Fruit fly (Drosophila melanogaster) whole organism, embryonic: ENCODE results near the gene Crg-1.

Experiments used
- CG10959 ChIP-seq: fragments of 200-800 bp; sonication (Bioruptor generic); IDR thresholded peaks from 2 replicates; pipeline ENCODE4 v1.3.6; 2022; ENCODE audit warnings: missing biosample characterization, missing genetic modification characterization
- CG11398 ChIP-seq: fragments of 200-800 bp; sonication (Bioruptor generic); optimal IDR thresholded peaks from 2 replicates; lab custom pipeline; 2016; ENCODE audit warnings: missing biosample characterization, missing genetic modification characterization
- CG12744 ChIP-seq: fragments of 200-800 bp; sonication (Bioruptor generic); optimal IDR thresholded peaks from 2 replicates; lab custom pipeline; 2016; ENCODE audit warnings: missing biosample characterization, missing genetic modification characterization
- CG15696 ChIP-seq: fragments of 200-800 bp; sonication (Bioruptor generic); optimal IDR thresholded peaks from 2 replicates; lab custom pipeline; 2019; ENCODE audit warnings: missing biosample characterization, mild to moderate bottlenecking, missing genetic modification characterization, moderate library complexity
- CG1603 ChIP-seq: fragments of 200-800 bp; sonication (Bioruptor generic); optimal IDR thresholded peaks from 2 replicates; lab custom pipeline; 2019; ENCODE audit warnings: missing biosample characterization, mild to moderate bottlenecking, missing genetic modification characterization, moderate library complexity
- CG17359 ChIP-seq: fragments of 200-800 bp; sonication (Bioruptor generic); optimal IDR thresholded peaks from 3 replicates; lab custom pipeline; 2018; ENCODE audit warnings: missing biosample characterization, mild to moderate bottlenecking, missing genetic modification characterization, moderate library complexity
- CG17612 ChIP-seq: fragments of 200-800 bp; sonication (Bioruptor generic); IDR thresholded peaks from 2 replicates; pipeline ENCODE4 v1.3.6; 2022; ENCODE audit warnings: missing biosample characterization, missing genetic modification characterization
- CG17829 ChIP-seq: fragments of 200-800 bp; optimal IDR thresholded peaks from 2 replicates; lab custom pipeline; 2019; ENCODE audit warnings: missing biosample characterization, mild to moderate bottlenecking, missing genetic modification characterization, moderate library complexity
- CG18262 ChIP-seq: fragments of 200-800 bp; optimal IDR thresholded peaks from 3 replicates; lab custom pipeline; 2019; ENCODE audit warnings: missing biosample characterization, mild to moderate bottlenecking, missing genetic modification characterization, moderate library complexity
- CG18476 ChIP-seq: fragments of 200-800 bp; sonication (Bioruptor generic); optimal IDR thresholded peaks from 2 replicates; lab custom pipeline; 2016; ENCODE audit warnings: missing biosample characterization, mild to moderate bottlenecking, missing genetic modification characterization
- CG2712 ChIP-seq: fragments of 200-800 bp; optimal IDR thresholded peaks from 3 replicates; lab custom pipeline; 2019; ENCODE audit warnings: missing biosample characterization, mild to moderate bottlenecking, missing genetic modification characterization, moderate library complexity
- CG4404 ChIP-seq: fragments of 200-800 bp; sonication (Bioruptor generic); IDR thresholded peaks from 2 replicates; pipeline ENCODE4 v1.3.6; 2022; ENCODE audit warnings: missing biosample characterization, missing genetic modification characterization
- CG4730 ChIP-seq: fragments of 200-800 bp; sonication (Bioruptor generic); IDR thresholded peaks from 2 replicates; pipeline ENCODE4 v1.3.6; 2022; ENCODE audit warnings: missing biosample characterization, missing genetic modification characterization
- CG8089 ChIP-seq: fragments of 200-800 bp; sonication (Bioruptor generic); optimal IDR thresholded peaks from 3 replicates; lab custom pipeline; 2016; ENCODE audit warnings: missing biosample characterization, missing genetic modification characterization
- CG8478 ChIP-seq: fragments of >200 bp; optimal IDR thresholded peaks from 2 replicates; lab custom pipeline; 2018
- CG8944 ChIP-seq: fragments of 200-800 bp; sonication (Bioruptor generic); optimal IDR thresholded peaks from 3 replicates; lab custom pipeline; 2016; ENCODE audit warnings: missing biosample characterization, missing genetic modification characterization
- CG9727 ChIP-seq: fragments of 200-800 bp; sonication (Bioruptor generic); optimal IDR thresholded peaks from 3 replicates; lab custom pipeline; 2017; ENCODE audit warnings: missing biosample characterization, mild to moderate bottlenecking, missing genetic modification characterization
- Ets65A ChIP-seq: fragments of 200-800 bp; sonication (Bioruptor generic); peaks from one replicate; lab custom pipeline; 2016; ENCODE audit warnings: missing biosample characterization, missing genetic modification characterization
- Fer3 ChIP-seq: fragments of 200-800 bp; sonication (Bioruptor generic); optimal IDR thresholded peaks from 2 replicates; lab custom pipeline; 2018; ENCODE audit warnings: missing biosample characterization, mild to moderate bottlenecking, missing genetic modification characterization, moderate library complexity
- MESR4 ChIP-seq: fragments of 200-800 bp; sonication (Bioruptor generic); optimal IDR thresholded peaks from 2 replicates; lab custom pipeline; 2018; ENCODE audit warnings: missing biosample characterization, mild to moderate bottlenecking, missing genetic modification characterization, moderate library complexity
- Med ChIP-seq: fragments of 200-800 bp; sonication (Bioruptor generic); peaks from one replicate; lab custom pipeline; 2016; ENCODE audit warnings: missing biosample characterization, missing genetic modification characterization, mild to moderate bottlenecking, inconsistent platforms, moderate library complexity
- Mrtf ChIP-seq: fragments of 200-800 bp; sonication (Bioruptor generic); IDR thresholded peaks from 3 replicates; pipeline ENCODE4 v1.3.6; 2022; ENCODE audit warnings: missing biosample characterization, missing genetic modification characterization
- Neu2 ChIP-seq: fragments of 200-800 bp; sonication (Bioruptor generic); optimal IDR thresholded peaks from 3 replicates; lab custom pipeline; 2016; ENCODE audit warnings: missing biosample characterization, missing genetic modification characterization, borderline replicate concordance
- Optix ChIP-seq: fragments of 200-800 bp; sonication (Bioruptor generic); IDR thresholded peaks from 3 replicates; pipeline ENCODE4 v1.3.6; 2022; ENCODE audit warnings: missing biosample characterization, missing genetic modification characterization
- Pdp1 ChIP-seq, 2 experiments: fragments of 200-800 bp; sonication (Bioruptor generic); optimal IDR thresholded peaks; 3 replicates each; lab custom pipeline; 2016; ENCODE audit warnings: missing biosample characterization in 2 of 2, missing genetic modification characterization in 2 of 2, mild to moderate bottlenecking in 1 of 2, moderate library complexity in 1 of 2
- Sox100B ChIP-seq: fragments of 200-800 bp; sonication (Bioruptor generic); optimal IDR thresholded peaks from 3 replicates; lab custom pipeline; 2018; ENCODE audit warnings: missing biosample characterization, mild to moderate bottlenecking, missing genetic modification characterization
- Xrp1 ChIP-seq: fragments of 200-800 bp; sonication (Bioruptor generic); IDR thresholded peaks from 2 replicates; pipeline ENCODE4 v1.3.6; 2022; ENCODE audit warnings: missing biosample characterization, missing genetic modification characterization
- chif ChIP-seq, 2 experiments: fragments of 200-800 bp; sonication (Bioruptor generic); optimal IDR thresholded peaks; 3 replicates each; lab custom pipeline; 2016; ENCODE audit warnings: missing biosample characterization in 2 of 2, missing genetic modification characterization in 2 of 2
- ci ChIP-seq: fragments of 200-800 bp; sonication (Bioruptor generic); IDR thresholded peaks from 3 replicates; pipeline ENCODE4 v1.3.6; 2022; ENCODE audit warnings: missing biosample characterization, missing genetic modification characterization
- dmrt11E ChIP-seq: fragments of 200-800 bp; sonication (Bioruptor generic); optimal IDR thresholded peaks from 3 replicates; lab custom pipeline; 2018; ENCODE audit warnings: missing biosample characterization, mild to moderate bottlenecking, missing genetic modification characterization, moderate library complexity
- fu2 ChIP-seq: fragments of 200-800 bp; sonication (Bioruptor generic); optimal IDR thresholded peaks from 2 replicates; lab custom pipeline; 2016; ENCODE audit warnings: missing biosample characterization, missing genetic modification characterization
- gem ChIP-seq: fragments of 200-800 bp; sonication (Bioruptor generic); optimal IDR thresholded peaks from 2 replicates; lab custom pipeline; 2019; ENCODE audit warnings: missing biosample characterization, mild to moderate bottlenecking, missing genetic modification characterization, moderate library complexity
- grn ChIP-seq: fragments of 200-800 bp; sonication (Bioruptor generic); optimal IDR thresholded peaks from 3 replicates; lab custom pipeline; 2017; ENCODE audit warnings: missing biosample characterization, missing genetic modification characterization
- hb ChIP-seq: fragments of 200-800 bp; sonication (Bioruptor generic); IDR thresholded peaks from 3 replicates; pipeline ENCODE4 v1.3.6; 2022; ENCODE audit warnings: missing biosample characterization, missing genetic modification characterization; ENCODE audit not compliant: partially characterized antibody
- kni ChIP-seq: fragments of 200-800 bp; sonication (Bioruptor generic); optimal IDR thresholded peaks from 3 replicates; lab custom pipeline; 2017; ENCODE audit warnings: mild to moderate bottlenecking, missing biosample characterization, missing genetic modification reagents, missing genetic modification characterization
- phol ChIP-seq: fragments of 200-800 bp; sonication (Bioruptor generic); optimal IDR thresholded peaks from 3 replicates; lab custom pipeline; 2018; ENCODE audit warnings: missing biosample characterization, mild to moderate bottlenecking, missing genetic modification characterization, moderate library complexity
- prd ChIP-seq, 3 experiments: fragments of >200 bp in 2 of 3; fragments of 200-800 bp in 1 of 3; sonication (Bioruptor generic) in 1 of 3; optimal IDR thresholded peaks in 2 of 3; IDR thresholded peaks in 1 of 3; 2 replicates in 2 of 3; 3 replicates in 1 of 3; pipeline versions ENCODE4 v1.3.6 to Lab custom; 2017 to 2022; ENCODE audit warnings: missing biosample characterization in 1 of 3, missing genetic modification characterization in 1 of 3
- ro ChIP-seq: fragments of 200-800 bp; sonication (Bioruptor generic); IDR thresholded peaks from 2 replicates; pipeline ENCODE4 v1.3.6; 2022; ENCODE audit warnings: missing biosample characterization, missing genetic modification characterization
- scrt ChIP-seq: fragments of 200-800 bp; sonication (Bioruptor generic); optimal IDR thresholded peaks from 2 replicates; lab custom pipeline; 2018; ENCODE audit warnings: missing biosample characterization, mild to moderate bottlenecking, missing genetic modification characterization, moderate library complexity
- sens ChIP-seq: fragments of 200-800 bp; sonication (Bioruptor generic); peaks from one replicate; lab custom pipeline; 2016; ENCODE audit warnings: missing biosample characterization, missing genetic modification characterization
- twi ChIP-seq: fragments of 200-800 bp; optimal IDR thresholded peaks from 2 replicates; lab custom pipeline; 2019; ENCODE audit warnings: missing biosample characterization, mild to moderate bottlenecking, missing genetic modification characterization, moderate library complexity
- zen ChIP-seq: fragments of 200-800 bp; sonication (Bioruptor generic); optimal IDR thresholded peaks from 3 replicates; lab custom pipeline; 2018; ENCODE audit warnings: missing biosample characterization, mild to moderate bottlenecking, missing genetic modification characterization, moderate library complexity
- zf30C ChIP-seq: fragments of 200-800 bp; sonication (Bioruptor generic); optimal IDR thresholded peaks from 3 replicates; lab custom pipeline; 2018; ENCODE audit warnings: missing biosample characterization, mild to moderate bottlenecking, missing genetic modification characterization
- zfh1 ChIP-seq: fragments of 200-800 bp; sonication (Bioruptor generic); IDR thresholded peaks from 3 replicates; pipeline ENCODE4 v1.3.6; 2022; ENCODE audit warnings: missing biosample characterization, missing genetic modification characterization

Gene Crg-1

dm6 chrX:3837628-3838027, 44.6 kb downstream of the Crg-1 start:
- peak; percentile 23; the same call in 1 of the 2 replicates for TF ChIP-seq CG4404 (GFP tag; lab: Robert Waterston, UW)
- no peak for TF ChIP-seq scrt (GFP tag; lab: Kevin White, UChicago)
- peak; percentile 6 for TF ChIP-seq phol (tag; lab: Kevin White, UChicago)
- peak; percentile 3 for TF ChIP-seq CG1603 (tag; lab: Kevin White, UChicago)
- no peak for TF ChIP-seq hb
- peak; percentile 2 for TF ChIP-seq CG18262
- peak in 1 of 2 experiments; percentile 25 for TF ChIP-seq chif (GFP tag; optimal IDR thresholded peaks at IDR 0.05; lab: Kevin White, UChicago)
- TF ChIP-seq Xrp1 (GFP tag; lab: Robert Waterston, UW), result 0 out of 2 replicates have a peak, but pooled peaks have one; percentile 16
- peak; percentile 3 for TF ChIP-seq CG15696 (tag; lab: Kevin White, UChicago)
- no peak for TF ChIP-seq CG8944 (GFP tag; lab: Kevin White, UChicago)
- no peak for TF ChIP-seq CG4730 (GFP tag; lab: Robert Waterston, UW)
- peak; percentile 1 for TF ChIP-seq CG17829 (tag; lab: Kevin White, UChicago)
- no peak for TF ChIP-seq CG17612
- no peak for TF ChIP-seq prd (optimal IDR thresholded peaks at IDR 0.05; lab: Kevin White, UChicago)
- peak; percentile 58; the same call in 2 of the 3 replicates for TF ChIP-seq prd (GFP tag; IDR thresholded peaks at IDR 0.05; lab: Robert Waterston, UW)
- peak; percentile 51 for TF ChIP-seq Ets65A
- no peak for TF ChIP-seq ro
- TF ChIP-seq CG11398 (GFP tag; lab: Kevin White, UChicago), result no peak
- no peak for TF ChIP-seq Optix (GFP tag; lab: Robert Waterston, UW)
- peak; percentile 57 for TF ChIP-seq sens (GFP tag; lab: Kevin White, UChicago)
- peak; percentile 30 for TF ChIP-seq zen
- TF ChIP-seq zfh1, result peak; percentile 49; the same call in 2 of the 3 replicates
- TF ChIP-seq twi (tag; lab: Kevin White, UChicago), result peak; percentile 38
- TF ChIP-seq CG2712 (tag; lab: Kevin White, UChicago), result peak; percentile 10
- TF ChIP-seq fu2 (GFP tag; lab: Kevin White, UChicago), result no peak
- peak; percentile 88 for TF ChIP-seq zf30C
- TF ChIP-seq MESR4, result no peak
- TF ChIP-seq CG10959 (GFP tag; lab: Robert Waterston, UW), result peak; percentile 35; the same call in 1 of the 2 replicates
- TF ChIP-seq dmrt11E, result peak; percentile 35
- TF ChIP-seq Fer3 (tag; lab: Kevin White, UChicago), result no peak
- no peak for TF ChIP-seq CG17359 (tag; lab: Kevin White, UChicago)
- TF ChIP-seq ci (GFP tag; lab: Robert Waterston, UW), result no peak
- TF ChIP-seq Neu2 (GFP tag; lab: Kevin White, UChicago), result no peak
- no peak for TF ChIP-seq Sox100B (GFP tag; lab: Kevin White, UChicago)
- peak; percentile 95 for TF ChIP-seq CG18476 (GFP tag; lab: Kevin White, UChicago)
- TF ChIP-seq CG8089 (GFP tag; lab: Kevin White, UChicago), result no peak
- no peak for TF ChIP-seq Mrtf
- peak; percentile 48 for TF ChIP-seq kni (GFP tag; lab: Kevin White, UChicago)
- TF ChIP-seq gem (tag; lab: Kevin White, UChicago), result peak; percentile 28
- no peak for TF ChIP-seq CG12744 (GFP tag; lab: Kevin White, UChicago)
- peak in 1 of 2 experiments; percentile 44 for TF ChIP-seq Pdp1 (GFP tag; optimal IDR thresholded peaks at IDR 0.05; lab: Kevin White, UChicago)
- TF ChIP-seq Med, result peak; percentile 12
- peak; percentile 4 for TF ChIP-seq CG9727 (GFP tag; lab: Kevin White, UChicago)
- TF ChIP-seq grn (GFP tag; lab: Kevin White, UChicago), result peak; percentile 39
- no peak for TF ChIP-seq CG8478 (lab: Kevin White, UChicago)
